Worm (Caenorhabditis elegans) whole organism, young adult: ENCODE data around the gene C54D10.4.

ENCODE experiments used
- F23B12.7 ChIP-seq: sonication (generic microtip); optimal IDR thresholded peaks from 2 replicates; lab custom pipeline; 2017; ENCODE audit warnings: missing genetic modification characterization, mild to moderate bottlenecking, missing compliant biosample characterization, antibody characterized with exemption, moderate library complexity; ENCODE audit not compliant: insufficient read depth
- Y53G8AR.9 ChIP-seq: fragments of 200-800 bp; sonication (Bioruptor generic); conservative IDR thresholded peaks from 2 replicates; pipeline ENCODE4 v1.3.6; 2022; ENCODE audit warnings: missing genetic modification reagents, missing genetic modification characterization, missing compliant biosample characterization
- ama-1 ChIP-seq, 3 experiments: fragments of 150-350 bp in 1 of 3; sonication (generic microtip) in 2 of 3; optimal IDR thresholded peaks; 2 replicates each; lab custom pipeline; 2014 to 2018; ENCODE audit warnings: missing biosample characterization in 2 of 3, missing genetic modification characterization in 2 of 3, missing genetic modification reagents in 2 of 3
- attf-5 ChIP-seq: fragments of 200-800 bp; sonication (Bioruptor generic); optimal IDR thresholded peaks from 2 replicates; lab custom pipeline; 2018; ENCODE audit warnings: mild to moderate bottlenecking, missing genetic modification characterization, missing compliant biosample characterization
- ceh-79 ChIP-seq: sonication (generic microtip); optimal IDR thresholded peaks from 2 replicates; lab custom pipeline; 2017; ENCODE audit warnings: mild to moderate bottlenecking, missing genetic modification characterization, missing compliant biosample characterization
- dpl-1 ChIP-seq: fragments of 150-350 bp; optimal IDR thresholded peaks from 2 replicates; lab custom pipeline; 2014; ENCODE audit warnings: missing biosample characterization, missing genetic modification reagents, missing genetic modification characterization
- lsy-27 ChIP-seq: sonication (generic microtip); optimal IDR thresholded peaks from 2 replicates; lab custom pipeline; 2017; ENCODE audit warnings: missing genetic modification characterization, mild to moderate bottlenecking, missing compliant biosample characterization, antibody characterized with exemption, missing genotype, borderline replicate concordance; ENCODE audit not compliant: insufficient read depth
- pha-4 ChIP-seq: fragments of 150-350 bp; sonication (generic microtip); optimal IDR thresholded peaks from 2 replicates; lab custom pipeline; 2014; ENCODE audit warnings: missing biosample characterization, missing genetic modification reagents, missing genetic modification characterization
- repo-1 ChIP-seq: sonication (generic microtip); optimal IDR thresholded peaks from 2 replicates; lab custom pipeline; 2017; ENCODE audit warnings: mild to moderate bottlenecking, missing genetic modification characterization, missing compliant biosample characterization
- snpc-4 ChIP-seq, 5 experiments: fragments of 150-350 bp in 1 of 5; sonication (generic microtip) in 4 of 5; optimal IDR thresholded peaks; 2 replicates each; lab custom pipeline; 2014 to 2018; ENCODE audit warnings: missing genetic modification characterization in 5 of 5, missing biosample characterization in 3 of 5, antibody characterized with exemption in 2 of 5, mild to moderate bottlenecking in 2 of 5, missing compliant biosample characterization in 2 of 5, missing genotype in 2 of 5, moderate library complexity in 2 of 5, missing genetic modification reagents in 1 of 5

DNA sequence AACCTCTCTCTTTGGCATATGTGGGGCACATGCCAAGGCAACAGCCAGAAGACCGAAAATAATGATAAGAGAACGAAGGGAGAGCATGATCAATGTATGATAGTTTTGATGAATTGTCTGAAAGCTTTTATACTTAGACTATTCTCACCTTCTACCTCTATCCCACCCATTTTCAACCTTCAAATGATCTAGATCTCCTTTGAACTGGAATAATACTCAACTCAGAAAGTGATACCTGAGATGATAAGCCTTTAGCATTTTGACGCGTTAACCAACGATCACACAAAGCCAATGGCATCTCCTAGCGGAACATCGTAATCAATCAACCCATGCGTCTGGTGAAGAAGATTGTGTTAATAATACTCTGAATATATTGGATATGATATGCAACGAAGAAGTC, 16.2 kb downstream of the C54D10.4 start, which contains the start of gene K01D12.9:
- TF ChIP-seq pha-4 (tag; lab: Kevin White, UChicago): no peak
- no peak for TF ChIP-seq snpc-4 (GFP tag; optimal IDR thresholded peaks at IDR 0.05; lab: Kevin White, UChicago)
- TF ChIP-seq snpc-4 (tag; optimal IDR thresholded peaks at IDR 0.05; lab: Kevin White, UChicago): no peak
- no peak for TF ChIP-seq F23B12.7
- no peak for TF ChIP-seq ceh-79 (tag; lab: Kevin White, UChicago)
- TF ChIP-seq repo-1: no peak
- TF ChIP-seq dpl-1: no peak
- TF ChIP-seq ama-1 (optimal IDR thresholded peaks at IDR 0.05; lab: Kevin White, UChicago): no peak
- no peak for TF ChIP-seq ama-1 (GFP tag; optimal IDR thresholded peaks at IDR 0.05; lab: Kevin White, UChicago)
- TF ChIP-seq lsy-27 (tag; lab: Kevin White, UChicago): no peak
- no peak for TF ChIP-seq Y53G8AR.9
- TF ChIP-seq attf-5 (GFP tag; lab: Kevin White, UChicago): no peak
